Fruit fly (Drosophila melanogaster) whole organism, embryonic: ENCODE data around the gene CG2129.
A peak's percentile ranks its signal among the peaks of the same experiment; 100 is the strongest.

Experiments used
- CG12071 ChIP-seq: fragments of 200-800 bp; sonication (Bioruptor generic); optimal IDR thresholded peaks from 3 replicates; lab custom pipeline; 2018; ENCODE audit warnings: missing biosample characterization, mild to moderate bottlenecking, missing genetic modification characterization
- CG12155 ChIP-seq: fragments of 200-800 bp; sonication (Bioruptor generic); optimal IDR thresholded peaks from 3 replicates; lab custom pipeline; 2016; ENCODE audit warnings: missing biosample characterization, missing genetic modification characterization
- CG1529 ChIP-seq: fragments of 200-800 bp; sonication (Bioruptor generic); optimal IDR thresholded peaks from 3 replicates; lab custom pipeline; 2018; ENCODE audit warnings: missing biosample characterization, missing genetic modification characterization
- Hsf ChIP-seq: fragments of 200-800 bp; sonication (Bioruptor generic); optimal IDR thresholded peaks from 3 replicates; lab custom pipeline; 2016; ENCODE audit warnings: missing biosample characterization, missing genetic modification characterization
- chn ChIP-seq: fragments of 200-800 bp; sonication (Bioruptor generic); optimal IDR thresholded peaks from 2 replicates; lab custom pipeline; 2016; ENCODE audit warnings: missing biosample characterization, missing genetic modification characterization
- dm ChIP-seq: fragments of 200-800 bp; sonication (Bioruptor generic); optimal IDR thresholded peaks from 3 replicates; lab custom pipeline; 2016; ENCODE audit warnings: missing biosample characterization, missing genetic modification characterization
- hkb ChIP-seq, 2 experiments: fragments of 200-800 bp in 1 of 2; fragments of >200 bp in 1 of 2; sonication (Bioruptor generic) in 1 of 2; IDR thresholded peaks in 1 of 2; optimal IDR thresholded peaks in 1 of 2; 2 replicates each; pipeline versions ENCODE4 v1.3.6 to Lab custom; 2017 to 2022; ENCODE audit warnings: missing biosample characterization in 1 of 2, missing genetic modification characterization in 1 of 2
- oc ChIP-seq: fragments of 200-800 bp; sonication (Bioruptor generic); optimal IDR thresholded peaks from 2 replicates; lab custom pipeline; 2018; ENCODE audit warnings: missing biosample characterization, mild to moderate bottlenecking, missing genetic modification characterization, moderate library complexity
- sna ChIP-seq: fragments of 200-800 bp; sonication (Bioruptor generic); IDR thresholded peaks from 2 replicates; pipeline ENCODE4 v1.3.6; 2022; ENCODE audit warnings: missing biosample characterization, missing genetic modification characterization; ENCODE audit not compliant: partially characterized antibody
- vfl ChIP-seq: fragments of 200-800 bp; sonication (Bioruptor generic); optimal IDR thresholded peaks from 2 replicates; lab custom pipeline; 2016; ENCODE audit warnings: missing biosample characterization, missing genetic modification characterization

CG2129 gene

DNA sequence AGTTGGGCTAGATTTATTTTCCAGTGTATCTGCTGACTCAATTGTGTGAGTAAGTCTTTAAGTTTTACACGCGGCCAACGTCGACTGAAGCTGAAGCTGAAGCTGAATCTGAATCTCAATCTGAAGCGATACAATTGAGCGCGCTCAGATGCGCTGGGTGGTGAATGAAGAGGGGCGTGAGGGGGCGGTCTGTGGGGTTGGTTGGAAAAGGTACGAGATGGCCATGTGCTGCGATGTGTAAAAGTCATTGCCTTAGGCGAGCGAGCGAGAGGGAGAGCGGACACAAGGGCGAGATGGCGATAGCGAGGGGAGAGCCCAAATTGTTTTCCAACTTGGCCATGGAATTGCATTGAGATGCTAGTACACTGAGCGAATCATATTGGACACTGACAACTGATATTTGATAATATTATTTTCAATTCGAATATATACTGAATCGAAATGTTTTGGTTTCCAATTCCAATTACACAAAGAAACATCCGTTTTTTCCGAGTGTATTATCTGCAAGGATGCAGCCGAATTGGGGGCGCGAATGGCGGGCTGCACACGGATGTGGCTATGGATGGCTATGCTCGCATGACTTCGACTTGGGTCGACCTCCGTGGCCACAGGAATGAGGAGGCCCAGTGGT, 51.1 kb downstream of the CG2129 start (continued):
- TF ChIP-seq CG12155 (GFP tag; lab: Kevin White, UChicago) = no peak
- TF ChIP-seq vfl = no peak
- TF ChIP-seq Hsf (GFP tag; lab: Kevin White, UChicago) = peak; percentile 28
- no peak for TF ChIP-seq hkb (optimal IDR thresholded peaks at IDR 0.05; lab: Kevin White, UChicago)
- peak; percentile 83 for TF ChIP-seq hkb (GFP tag; IDR thresholded peaks at IDR 0.05; lab: Robert Waterston, UW)
- TF ChIP-seq CG12071 (GFP tag; lab: Kevin White, UChicago) = peak; percentile 47
- TF ChIP-seq sna (GFP tag; lab: Robert Waterston, UW) = no peak
- TF ChIP-seq CG1529 (GFP tag; lab: Kevin White, UChicago) = peak; percentile 20
- no peak for TF ChIP-seq dm (GFP tag; lab: Kevin White, UChicago)
- peak; percentile 44 for TF ChIP-seq chn
- TF ChIP-seq oc = peak; percentile 6
